Fruit fly (Drosophila melanogaster) whole organism, pupa: ENCODE results near the gene nAChRalpha6.

Experiments
- CG10348 ChIP-seq: fragments of 200-800 bp; sonication (Bioruptor generic); IDR thresholded peaks from 2 replicates; pipeline ENCODE4 v1.3.6; 2022; ENCODE audit warnings: missing biosample characterization, missing genetic modification characterization
- CG12605 ChIP-seq: fragments of 200-800 bp; sonication (Bioruptor generic); IDR thresholded peaks from 2 replicates; pipeline ENCODE4 v1.3.6; 2022; ENCODE audit warnings: missing biosample characterization, missing genetic modification characterization
- CG13204 ChIP-seq: fragments of 200-800 bp; sonication (Bioruptor generic); optimal IDR thresholded peaks from 2 replicates; lab custom pipeline; 2018; ENCODE audit warnings: missing biosample characterization, mild to moderate bottlenecking, missing genetic modification characterization, moderate library complexity
- CG14655 ChIP-seq: fragments of 200-800 bp; sonication (Bioruptor generic); optimal IDR thresholded peaks from 3 replicates; lab custom pipeline; 2017; ENCODE audit warnings: mild to moderate bottlenecking, missing biosample characterization, missing genetic modification reagents, missing genetic modification characterization
- CG15710 ChIP-seq: fragments of 200-800 bp; sonication (Bioruptor generic); optimal IDR thresholded peaks from 2 replicates; lab custom pipeline; 2018; ENCODE audit warnings: missing biosample characterization, mild to moderate bottlenecking, missing genetic modification characterization, moderate library complexity
- CG17806 ChIP-seq: fragments of 200-800 bp; sonication (Bioruptor generic); optimal IDR thresholded peaks from 2 replicates; lab custom pipeline; 2018; ENCODE audit warnings: missing biosample characterization, mild to moderate bottlenecking, missing genetic modification characterization, moderate library complexity
- CG32121 ChIP-seq: fragments of 200-800 bp; sonication (Bioruptor generic); IDR thresholded peaks from 2 replicates; pipeline ENCODE4 v1.3.6; 2022; ENCODE audit warnings: missing biosample characterization, missing genetic modification characterization
- CG34367 ChIP-seq: fragments of 200-800 bp; sonication (Bioruptor generic); optimal IDR thresholded peaks from 2 replicates; lab custom pipeline; 2018; ENCODE audit warnings: missing biosample characterization, mild to moderate bottlenecking, missing genetic modification characterization
- CG4496 ChIP-seq: fragments of 200-800 bp; sonication (Bioruptor generic); IDR thresholded peaks from 3 replicates; pipeline ENCODE4 v1.3.6; 2022; ENCODE audit warnings: missing biosample characterization, missing genetic modification characterization
- CG8159 ChIP-seq: fragments of 200-800 bp; sonication (Bioruptor generic); optimal IDR thresholded peaks from 3 replicates; lab custom pipeline; 2018; ENCODE audit warnings: missing biosample characterization, mild to moderate bottlenecking, missing genetic modification characterization, moderate library complexity
- CG8301 ChIP-seq: fragments of 200-800 bp; sonication (Bioruptor generic); optimal IDR thresholded peaks from 2 replicates; lab custom pipeline; 2018; ENCODE audit warnings: missing biosample characterization, mild to moderate bottlenecking, missing genetic modification characterization
- CG9948 ChIP-seq: fragments of 200-800 bp; sonication (Bioruptor generic); optimal IDR thresholded peaks from 2 replicates; lab custom pipeline; 2018; ENCODE audit warnings: missing biosample characterization, mild to moderate bottlenecking, missing genetic modification characterization, moderate library complexity
- D1 ChIP-seq: fragments of 200-800 bp; sonication (Bioruptor generic); optimal IDR thresholded peaks from 2 replicates; lab custom pipeline; 2018; ENCODE audit warnings: missing biosample characterization, mild to moderate bottlenecking, missing genetic modification characterization, moderate library complexity
- EcR ChIP-seq: fragments of 200-800 bp; sonication (Bioruptor generic); optimal IDR thresholded peaks from 3 replicates; lab custom pipeline; 2019; ENCODE audit warnings: missing biosample characterization, missing genetic modification characterization, mild to moderate bottlenecking, moderate library complexity, missing genetic modification reagents
- Ets98B ChIP-seq: fragments of 200-800 bp; sonication (Bioruptor generic); IDR thresholded peaks from 2 replicates; pipeline ENCODE4 v1.3.6; 2022; ENCODE audit warnings: missing biosample characterization, missing genetic modification characterization
- Pif1A ChIP-seq: fragments of 200-800 bp; sonication (Bioruptor generic); optimal IDR thresholded peaks from 3 replicates; lab custom pipeline; 2016; ENCODE audit warnings: missing biosample characterization, missing genetic modification characterization
- Pif1B ChIP-seq: fragments of 200-800 bp; sonication (Bioruptor generic); optimal IDR thresholded peaks from 3 replicates; lab custom pipeline; 2016; ENCODE audit warnings: missing biosample characterization, missing genetic modification characterization
- Snoo ChIP-seq: fragments of 200-800 bp; sonication (Bioruptor generic); optimal IDR thresholded peaks from 3 replicates; lab custom pipeline; 2017; ENCODE audit warnings: missing biosample characterization, mild to moderate bottlenecking, missing genetic modification characterization, inconsistent platforms
- fd96Ca ChIP-seq: fragments of 200-800 bp; sonication (Bioruptor generic); IDR thresholded peaks from 3 replicates; pipeline ENCODE4 v1.3.6; 2022; ENCODE audit warnings: missing biosample characterization, missing genetic modification characterization
- gl ChIP-seq: fragments of 200-800 bp; sonication (Bioruptor generic); optimal IDR thresholded peaks from 2 replicates; lab custom pipeline; 2018; ENCODE audit warnings: missing biosample characterization, mild to moderate bottlenecking, missing genetic modification characterization
- rn ChIP-seq: fragments of 200-800 bp; sonication (Bioruptor generic); IDR thresholded peaks from 2 replicates; pipeline ENCODE4 v1.3.6; 2022; ENCODE audit warnings: missing biosample characterization, missing genetic modification characterization

Gene nAChRalpha6

DNA sequence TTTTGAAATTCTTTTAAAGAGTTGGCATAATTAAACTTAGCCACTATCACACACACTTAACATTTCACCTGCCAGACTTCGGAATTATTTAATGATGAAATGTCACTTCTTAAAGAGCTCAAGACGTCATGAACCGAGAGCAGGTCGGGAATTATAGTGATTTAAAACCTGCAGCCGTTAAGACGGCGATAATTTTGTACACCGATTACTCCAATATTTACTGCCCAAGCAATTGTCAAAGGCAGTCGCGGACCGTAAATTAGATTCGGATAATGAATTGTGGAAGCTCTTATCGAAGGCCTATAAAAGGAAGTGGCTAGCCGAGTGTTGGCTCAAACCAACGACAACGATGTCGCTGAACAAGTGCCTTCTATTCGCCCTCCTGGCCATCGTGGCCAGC is 117.3 kb downstream of the nAChRalpha6 start, which contains the start of gene CG17633:
CG17633 (plus strand) TSS at position 326 of the 400 bp plus-strand sequence.
- no peak for TF ChIP-seq Ets98B (GFP tag; lab: Robert Waterston, UW)
- no peak for TF ChIP-seq EcR (GFP tag; lab: Kevin White, UChicago)
- TF ChIP-seq rn = no peak
- TF ChIP-seq CG15710 (tag; lab: Kevin White, UChicago) = no peak
- no peak for TF ChIP-seq CG4496 (GFP tag; lab: Robert Waterston, UW)
- TF ChIP-seq CG10348 (GFP tag; lab: Robert Waterston, UW) = no peak
- TF ChIP-seq CG8159 = no peak
- TF ChIP-seq CG17806 (tag; lab: Kevin White, UChicago) = no peak
- TF ChIP-seq CG12605 (GFP tag; lab: Robert Waterston, UW) = no peak
- no peak for TF ChIP-seq CG9948 (tag; lab: Kevin White, UChicago)
- TF ChIP-seq CG34367 (tag; lab: Kevin White, UChicago) = no peak

DNA sequence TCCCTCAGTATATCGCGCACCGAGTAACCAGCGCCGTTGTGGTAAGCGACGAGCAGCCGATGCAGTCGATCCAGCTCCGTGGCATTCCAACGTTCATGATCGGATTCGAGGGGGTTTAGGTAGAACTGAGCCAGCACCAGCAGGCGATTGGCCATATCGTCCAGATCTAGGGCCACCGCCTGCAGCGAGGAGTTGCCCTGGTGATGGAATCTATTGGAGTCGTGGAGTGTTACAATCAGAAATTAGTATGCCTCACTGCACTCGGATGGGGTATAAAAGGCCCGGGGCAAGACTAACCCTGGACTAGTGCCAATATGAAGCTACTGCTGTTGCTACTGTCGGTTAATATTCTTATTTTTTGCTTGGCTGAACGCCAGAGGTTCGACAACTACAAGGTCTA is 119.3 kb downstream of the nAChRalpha6 start, which contains the start of gene CG4017:
CG4017 (plus strand) TSS at position 301 of the 400 bp plus-strand sequence.
- no peak for TF ChIP-seq CG14655
- TF ChIP-seq D1 (tag; lab: Kevin White, UChicago) = no peak
- TF ChIP-seq Pif1B (GFP tag; lab: Kevin White, UChicago) = no peak
- TF ChIP-seq Snoo (tag; lab: Kevin White, UChicago) = no peak
- no peak for TF ChIP-seq EcR (GFP tag; lab: Kevin White, UChicago)
- TF ChIP-seq rn = no peak
- TF ChIP-seq CG10348 (GFP tag; lab: Robert Waterston, UW) = no peak
- no peak for TF ChIP-seq CG13204 (GFP tag; lab: Kevin White, UChicago)
- TF ChIP-seq Ets98B (GFP tag; lab: Robert Waterston, UW) = no peak
- no peak for TF ChIP-seq CG4496 (GFP tag; lab: Robert Waterston, UW)
- TF ChIP-seq, all 21 proteins: peak for 0

DNA sequence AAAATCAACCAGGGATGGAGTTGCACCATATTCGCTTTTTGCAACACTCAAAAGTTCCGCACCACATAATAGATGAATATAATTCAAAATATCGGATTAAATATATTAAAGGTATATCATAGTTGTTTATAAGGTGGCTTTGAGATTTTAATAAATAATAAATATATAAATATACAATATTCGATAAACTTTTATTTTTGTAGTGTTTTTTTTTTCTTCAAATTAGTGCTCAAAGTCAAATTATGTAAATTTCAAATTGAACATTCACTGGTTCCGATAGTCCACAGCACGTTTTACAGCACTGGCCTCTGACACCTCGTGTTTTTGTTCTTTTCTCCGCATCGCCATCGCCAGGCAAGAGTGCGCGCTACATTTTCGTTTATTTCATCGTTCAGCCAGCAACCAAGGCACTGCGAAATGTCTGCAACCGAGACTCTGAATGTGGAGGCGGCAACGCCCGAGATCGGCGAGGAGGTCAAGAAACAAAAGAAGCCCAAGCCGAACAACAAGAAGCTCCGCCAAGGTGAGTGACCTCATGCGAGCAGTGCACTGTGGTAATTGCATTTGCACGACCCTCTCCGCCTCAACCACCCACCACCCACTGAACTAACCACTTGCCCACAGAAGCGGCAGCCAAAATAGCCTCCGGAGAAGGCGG is 122.7 kb downstream of the nAChRalpha6 start, which contains the start of the genes Taf11 and und:
Taf11 (minus strand) TSS at position 51 of the 658 bp plus-strand sequence.
und (plus strand) TSS at position 158 of the 658 bp plus-strand sequence.
- no peak for TF ChIP-seq CG10348 (GFP tag; lab: Robert Waterston, UW)
- peak; percentile 99 for TF ChIP-seq EcR (GFP tag; lab: Kevin White, UChicago)
- no peak for TF ChIP-seq CG15710 (tag; lab: Kevin White, UChicago)
- no peak for TF ChIP-seq gl
- TF ChIP-seq, all 21 proteins: peak for 1

DNA sequence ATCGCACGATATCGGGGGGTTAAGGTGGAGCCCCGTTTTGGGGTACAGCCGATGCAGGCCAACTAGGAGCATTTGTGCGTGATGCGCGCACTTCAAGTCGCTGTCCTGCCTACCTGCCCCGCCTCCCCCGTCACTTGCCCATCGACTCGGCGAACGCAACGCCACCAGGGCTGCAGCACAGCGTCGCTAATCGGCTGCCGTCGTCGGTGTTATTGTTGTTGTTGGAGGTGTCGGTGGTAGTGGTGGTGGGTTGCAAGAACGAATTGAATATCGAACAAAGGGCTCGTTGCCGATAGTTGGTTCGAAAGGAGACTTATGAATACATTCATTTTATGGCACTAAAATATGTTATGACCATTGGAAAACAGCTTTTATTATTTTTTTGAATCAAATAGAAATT is 127.2 kb downstream of the nAChRalpha6 start:
- no peak for TF ChIP-seq CG8301 (tag; lab: Kevin White, UChicago)
- no peak for TF ChIP-seq CG10348 (GFP tag; lab: Robert Waterston, UW)
- no peak for TF ChIP-seq CG14655
- peak; percentile 33; the same call in 1 of the 2 replicates for TF ChIP-seq CG12605 (GFP tag; lab: Robert Waterston, UW)
- TF ChIP-seq D1 (tag; lab: Kevin White, UChicago) = no peak
- TF ChIP-seq gl = no peak
- TF ChIP-seq EcR (GFP tag; lab: Kevin White, UChicago) = peak; percentile 45
- TF ChIP-seq Snoo (tag; lab: Kevin White, UChicago) = peak; percentile 2
- TF ChIP-seq CG4496 (GFP tag; lab: Robert Waterston, UW) = peak; percentile 51
- TF ChIP-seq CG32121 = peak; percentile 63
- peak; percentile 34; the same call in 1 of the 2 replicates for TF ChIP-seq rn
- TF ChIP-seq CG9948 (tag; lab: Kevin White, UChicago) = no peak
- no peak for TF ChIP-seq CG13204 (GFP tag; lab: Kevin White, UChicago)
- peak; percentile 15 for TF ChIP-seq Pif1B (GFP tag; lab: Kevin White, UChicago)
- TF ChIP-seq Ets98B (GFP tag; lab: Robert Waterston, UW) = peak; percentile 68
- TF ChIP-seq fd96Ca = peak; percentile 87
- TF ChIP-seq CG8159 = no peak
- no peak for TF ChIP-seq CG17806 (tag; lab: Kevin White, UChicago)
- TF ChIP-seq CG15710 (tag; lab: Kevin White, UChicago) = peak; percentile 35
- no peak for TF ChIP-seq CG34367 (tag; lab: Kevin White, UChicago)
- no peak for TF ChIP-seq Pif1A (GFP tag; lab: Kevin White, UChicago)

DNA sequence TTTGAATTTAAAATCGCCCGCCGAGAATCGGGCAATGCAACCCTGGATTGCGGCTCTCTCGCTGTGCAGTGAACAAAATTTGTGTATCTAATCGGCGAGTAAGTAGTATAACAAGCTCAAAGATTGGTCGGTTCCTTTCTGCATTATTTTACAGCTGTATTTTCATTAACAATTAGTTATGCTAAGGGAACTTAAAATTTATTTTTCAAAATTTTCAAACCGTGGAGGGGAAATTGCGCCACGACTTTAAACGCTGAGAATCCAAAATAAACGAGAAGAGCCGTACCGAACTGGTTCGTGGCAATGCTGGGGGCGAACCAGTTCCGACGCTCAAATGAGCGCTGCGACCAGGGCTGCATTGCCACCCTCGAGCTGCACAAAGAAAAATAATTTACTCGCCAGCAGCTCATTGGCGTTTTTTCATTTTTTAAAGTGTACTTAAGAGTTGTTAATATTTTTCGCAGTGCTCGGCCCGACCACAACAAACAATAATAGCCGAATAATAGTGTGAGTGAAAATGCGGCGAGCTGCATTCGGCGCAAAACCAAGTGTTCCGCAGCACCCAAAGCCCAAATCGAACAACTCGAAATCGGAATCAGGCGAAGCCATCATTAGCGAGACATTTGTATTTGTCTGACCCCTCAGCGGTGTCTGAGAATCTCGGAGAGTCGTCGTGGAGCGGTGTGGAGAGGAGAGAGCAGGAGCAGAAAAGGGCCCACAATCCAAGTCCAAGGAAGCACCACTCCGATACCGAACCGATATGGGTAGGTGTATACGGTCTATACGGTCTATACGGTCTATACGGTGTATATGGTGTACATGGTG is 127.8 kb downstream of the nAChRalpha6 start, which contains the start of gene zf30C:
zf30C (plus strand) TSS at position 353 of the 825 bp plus-strand sequence.
- peak; percentile 80 for TF ChIP-seq CG14655
- TF ChIP-seq CG17806 (tag; lab: Kevin White, UChicago) = peak; percentile 70
- peak; percentile 51 for TF ChIP-seq CG15710 (tag; lab: Kevin White, UChicago)
- TF ChIP-seq gl = no peak
- TF ChIP-seq Snoo (tag; lab: Kevin White, UChicago) = peak; percentile 78
- TF ChIP-seq EcR (GFP tag; lab: Kevin White, UChicago) = no peak
- TF ChIP-seq D1 (tag; lab: Kevin White, UChicago) = peak; percentile 37
- peak; percentile 90 for TF ChIP-seq Ets98B (GFP tag; lab: Robert Waterston, UW)
- TF ChIP-seq fd96Ca = peak; percentile 89
- TF ChIP-seq CG34367 (tag; lab: Kevin White, UChicago) = peak; percentile 56
- peak; percentile 82 for TF ChIP-seq CG32121
- TF ChIP-seq CG9948 (tag; lab: Kevin White, UChicago) = peak; percentile 62
- TF ChIP-seq rn = peak; percentile 85
- TF ChIP-seq CG8159 = peak; percentile 73
- no peak for TF ChIP-seq CG13204 (GFP tag; lab: Kevin White, UChicago)
- peak; percentile 71 for TF ChIP-seq CG8301 (tag; lab: Kevin White, UChicago)
- peak; percentile 64; the same call in 1 of the 2 replicates for TF ChIP-seq CG10348 (GFP tag; lab: Robert Waterston, UW)
- TF ChIP-seq CG12605 (GFP tag; lab: Robert Waterston, UW) = peak; percentile 73; the same call in 1 of the 2 replicates
- peak; percentile 85 for TF ChIP-seq Pif1B (GFP tag; lab: Kevin White, UChicago)
- TF ChIP-seq Pif1A (GFP tag; lab: Kevin White, UChicago) = peak; percentile 94
- peak; percentile 89 for TF ChIP-seq CG4496 (GFP tag; lab: Robert Waterston, UW)
